Worm (Caenorhabditis elegans) whole organism, L3 larva: ENCODE measurements around the gene F21H12.3.

Source experiments
- R02D3.7 ChIP-seq: fragments of 150-350 bp; optimal IDR thresholded peaks from 2 replicates; lab custom pipeline; 2014; ENCODE audit warnings: missing biosample characterization, missing genetic modification characterization
- ZK546.5 ChIP-seq: sonication (generic microtip); optimal IDR thresholded peaks from 2 replicates; lab custom pipeline; 2017; ENCODE audit warnings: missing biosample characterization, missing genetic modification characterization
- aly-2 ChIP-seq: fragments of 150-350 bp; optimal IDR thresholded peaks from 2 replicates; lab custom pipeline; 2014; ENCODE audit warnings: missing biosample characterization, missing genetic modification characterization
- ceh-16 ChIP-seq: sonication (generic microtip); optimal IDR thresholded peaks from 2 replicates; lab custom pipeline; 2017; ENCODE audit warnings: missing biosample characterization, missing genetic modification characterization
- ceh-28 ChIP-seq: fragments of 150-350 bp; optimal IDR thresholded peaks from 2 replicates; lab custom pipeline; 2014; ENCODE audit warnings: missing biosample characterization, missing genetic modification reagents, missing genetic modification characterization
- ceh-82 ChIP-seq: fragments of 150-350 bp; optimal IDR thresholded peaks from 2 replicates; lab custom pipeline; 2014; ENCODE audit warnings: missing biosample characterization, missing genetic modification characterization
- ceh-9 ChIP-seq: sonication (generic microtip); optimal IDR thresholded peaks from 2 replicates; lab custom pipeline; 2018; ENCODE audit warnings: missing biosample characterization, missing genetic modification characterization
- egl-27 ChIP-seq: sonication (generic microtip); optimal IDR thresholded peaks from 4 replicates; lab custom pipeline; 2017; ENCODE audit warnings: missing biosample characterization, missing genetic modification reagents, missing genetic modification characterization
- egl-5 ChIP-seq: fragments of 150-350 bp; optimal IDR thresholded peaks from 2 replicates; lab custom pipeline; 2017; ENCODE audit warnings: missing biosample characterization, missing genetic modification reagents, missing genetic modification characterization, inconsistent platforms
- elt-1 ChIP-seq: fragments of 150-350 bp; optimal IDR thresholded peaks from 2 replicates; lab custom pipeline; 2014; ENCODE audit warnings: missing biosample characterization, missing genetic modification characterization
- elt-2 ChIP-seq: sonication (generic microtip); optimal IDR thresholded peaks from 2 replicates; lab custom pipeline; 2016; ENCODE audit warnings: missing genetic modification reagents, mild to moderate bottlenecking, missing genetic modification characterization, missing compliant biosample characterization
- eor-1 ChIP-seq, 2 experiments: fragments of 150-350 bp; optimal IDR thresholded peaks; 2 replicates each; lab custom pipeline; 2014 to 2018; ENCODE audit warnings: missing biosample characterization in 2 of 2, missing genetic modification characterization in 2 of 2
- fkh-10 ChIP-seq: sonication (generic microtip); optimal IDR thresholded peaks from 2 replicates; lab custom pipeline; 2017; ENCODE audit warnings: missing biosample characterization, missing genetic modification reagents, missing genetic modification characterization
- fkh-2 ChIP-seq: fragments of 150-350 bp; optimal IDR thresholded peaks from 2 replicates; lab custom pipeline; 2014; ENCODE audit warnings: missing biosample characterization, missing genetic modification reagents, missing genetic modification characterization
- fos-1 ChIP-seq: fragments of 150-350 bp; optimal IDR thresholded peaks from 2 replicates; lab custom pipeline; 2014; ENCODE audit warnings: missing biosample characterization, missing genetic modification characterization
- hmg-11 ChIP-seq: sonication (generic microtip); optimal IDR thresholded peaks from 2 replicates; lab custom pipeline; 2016; ENCODE audit warnings: missing genetic modification characterization, missing compliant biosample characterization
- jun-1 ChIP-seq: fragments of 150-350 bp; optimal IDR thresholded peaks from 2 replicates; lab custom pipeline; 2014; ENCODE audit warnings: missing biosample characterization, missing genetic modification reagents, missing genetic modification characterization
- lin-15B ChIP-seq: fragments of 150-350 bp; optimal IDR thresholded peaks from 2 replicates; lab custom pipeline; 2014; ENCODE audit warnings: missing biosample characterization, missing genetic modification characterization
- lsy-12 ChIP-seq: sonication (generic microtip); optimal IDR thresholded peaks from 2 replicates; lab custom pipeline; 2016; ENCODE audit warnings: mild to moderate bottlenecking, missing genetic modification characterization, missing compliant biosample characterization
- mdl-1 ChIP-seq: fragments of 150-350 bp; optimal IDR thresholded peaks from 2 replicates; lab custom pipeline; 2014; ENCODE audit warnings: missing biosample characterization, missing genetic modification characterization
- mml-1 ChIP-seq: fragments of 150-350 bp; sonication (generic microtip); optimal IDR thresholded peaks from 3 replicates; lab custom pipeline; 2014; ENCODE audit warnings: missing biosample characterization, missing genetic modification characterization
- nfya-1 ChIP-seq: sonication (generic microtip); optimal IDR thresholded peaks from 2 replicates; lab custom pipeline; 2017; ENCODE audit warnings: missing genetic modification characterization, mild to moderate bottlenecking, missing compliant biosample characterization, antibody characterized with exemption, moderate library complexity; ENCODE audit not compliant: insufficient read depth
- nhr-11 ChIP-seq: fragments of 150-350 bp; optimal IDR thresholded peaks from 2 replicates; lab custom pipeline; 2014; ENCODE audit warnings: missing biosample characterization, missing genetic modification characterization
- nhr-23 ChIP-seq: fragments of 150-350 bp; optimal IDR thresholded peaks from 2 replicates; lab custom pipeline; 2014; ENCODE audit warnings: missing biosample characterization, missing genetic modification reagents, missing genetic modification characterization
- nhr-237 ChIP-seq: fragments of 150-350 bp; optimal IDR thresholded peaks from 2 replicates; lab custom pipeline; 2014; ENCODE audit warnings: missing biosample characterization, missing genetic modification characterization
- nhr-25 ChIP-seq: sonication (generic microtip); optimal IDR thresholded peaks from 2 replicates; lab custom pipeline; 2017; ENCODE audit warnings: missing biosample characterization, missing genetic modification characterization
- nhr-28 ChIP-seq: fragments of 150-350 bp; optimal IDR thresholded peaks from 2 replicates; lab custom pipeline; 2014; ENCODE audit warnings: missing biosample characterization, missing genetic modification characterization
- nhr-43 ChIP-seq: sonication (generic microtip); optimal IDR thresholded peaks from 2 replicates; lab custom pipeline; 2016; ENCODE audit warnings: mild to moderate bottlenecking, missing genetic modification characterization, missing compliant biosample characterization; ENCODE audit not compliant: poor library complexity, severe bottlenecking
- nhr-67 ChIP-seq: fragments of 150-350 bp; optimal IDR thresholded peaks from 2 replicates; lab custom pipeline; 2014; ENCODE audit warnings: missing biosample characterization, missing genetic modification characterization
- nhr-76 ChIP-seq: fragments of 150-350 bp; sonication (generic microtip); optimal IDR thresholded peaks from 5 replicates; lab custom pipeline; 2014; ENCODE audit warnings: missing biosample characterization, missing genetic modification characterization
- nhr-77 ChIP-seq: fragments of 150-350 bp; optimal IDR thresholded peaks from 2 replicates; lab custom pipeline; 2014; ENCODE audit warnings: missing biosample characterization, missing genetic modification characterization
- pha-4 ChIP-seq: fragments of 150-350 bp; optimal IDR thresholded peaks from 2 replicates; lab custom pipeline; 2014; ENCODE audit warnings: missing biosample characterization, missing genetic modification reagents, missing genetic modification characterization
- pqm-1 ChIP-seq: fragments of 150-350 bp; optimal IDR thresholded peaks from 2 replicates; lab custom pipeline; 2017; ENCODE audit warnings: missing biosample characterization, missing genetic modification characterization, inconsistent platforms
- sea-2 ChIP-seq: fragments of 150-350 bp; sonication (generic microtip); optimal IDR thresholded peaks from 4 replicates; lab custom pipeline; 2014; ENCODE audit warnings: missing biosample characterization, missing genetic modification reagents, missing genetic modification characterization
- skn-1 ChIP-seq: fragments of 150-350 bp; optimal IDR thresholded peaks from 2 replicates; lab custom pipeline; 2014; ENCODE audit warnings: missing biosample characterization, missing genetic modification characterization
- snpc-4 ChIP-seq: fragments of 150-350 bp; optimal IDR thresholded peaks from 2 replicates; lab custom pipeline; 2014; ENCODE audit warnings: missing biosample characterization, missing genetic modification characterization
- tbx-2 ChIP-seq: sonication (generic microtip); optimal IDR thresholded peaks from 2 replicates; lab custom pipeline; 2016; ENCODE audit warnings: mild to moderate bottlenecking, missing genetic modification characterization, missing compliant biosample characterization
- unc-39 ChIP-seq: sonication (generic microtip); optimal IDR thresholded peaks from 4 replicates; lab custom pipeline; 2017; ENCODE audit warnings: missing biosample characterization, missing genetic modification characterization
- unc-62 ChIP-seq: fragments of 150-350 bp; sonication (generic microtip); optimal IDR thresholded peaks from 4 replicates; lab custom pipeline; 2014; ENCODE audit warnings: missing biosample characterization, missing genetic modification reagents, missing genetic modification characterization
- zag-1 ChIP-seq: fragments of 150-350 bp; optimal IDR thresholded peaks from 2 replicates; lab custom pipeline; 2014; ENCODE audit warnings: missing biosample characterization, missing genetic modification characterization
- ztf-11 ChIP-seq: fragments of 150-350 bp; optimal IDR thresholded peaks from 2 replicates; lab custom pipeline; 2014; ENCODE audit warnings: missing biosample characterization, missing genetic modification characterization
- ztf-4 ChIP-seq: fragments of 150-350 bp; optimal IDR thresholded peaks from 2 replicates; lab custom pipeline; 2014; ENCODE audit warnings: missing biosample characterization, missing genetic modification characterization

The F21H12.3 gene

DNA sequence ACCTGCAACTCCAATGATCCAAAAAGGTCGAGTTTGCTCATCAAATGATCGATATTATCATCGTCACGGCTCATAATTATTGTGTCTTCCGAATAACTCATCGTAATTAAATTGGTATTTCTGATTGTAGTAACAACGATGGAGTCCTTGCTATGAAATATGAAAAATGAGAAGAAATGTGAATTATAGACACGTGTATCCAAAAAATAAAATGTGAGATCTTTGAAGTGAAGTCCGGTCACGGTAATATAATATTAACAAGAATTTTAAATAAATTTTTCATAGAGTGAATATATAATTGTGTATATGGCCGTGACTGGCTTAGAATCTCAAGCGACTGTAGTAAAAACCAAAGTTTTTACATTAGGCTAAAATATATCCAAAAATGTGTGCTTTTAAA is 15.7 kb upstream of the F21H12.3 start, which contains the start of gene H12I13.1:
Gene H12I13.1 (minus strand): TSS at position 101 of the 400 bp plus-strand sequence.
- no peak for TF ChIP-seq mml-1 (tag; lab: Kevin White, UChicago)
- TF ChIP-seq ztf-4 (tag; lab: Kevin White, UChicago): no peak
- TF ChIP-seq elt-2 (tag; lab: Kevin White, UChicago): no peak
- no peak for TF ChIP-seq egl-5 (tag; lab: Kevin White, UChicago)
- TF ChIP-seq ztf-11 (tag; lab: Kevin White, UChicago): no peak
- no peak for TF ChIP-seq nhr-77 (tag; lab: Kevin White, UChicago)
- no peak for TF ChIP-seq elt-1
- TF ChIP-seq tbx-2 (tag; lab: Kevin White, UChicago): no peak

DNA sequence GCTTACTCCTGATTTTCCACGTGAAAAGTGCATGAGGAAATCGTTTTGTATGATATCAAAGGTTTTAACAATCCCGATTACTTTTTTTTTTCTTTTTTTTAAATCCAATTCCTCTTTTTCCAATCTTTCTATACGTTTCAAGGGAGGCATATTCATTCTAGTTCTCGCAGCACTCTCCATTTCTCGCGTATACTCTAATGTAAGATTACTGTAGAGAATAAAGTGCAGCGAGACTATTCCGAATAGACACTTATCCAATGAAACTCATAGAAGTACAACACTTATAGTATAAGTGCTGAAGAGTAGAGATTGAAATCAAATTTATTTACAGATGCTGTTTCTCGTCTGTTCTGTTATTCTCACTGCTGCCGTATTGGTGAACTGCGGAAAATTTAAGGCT is 5.1 kb upstream of the F21H12.3 start, which contains the start of gene H12I13.6:
Gene H12I13.6 (plus strand): TSS at position 301 of the 400 bp plus-strand sequence.
- TF ChIP-seq R02D3.7 (tag; lab: Kevin White, UChicago): no peak
- TF ChIP-seq egl-5 (tag; lab: Kevin White, UChicago): no peak
- TF ChIP-seq fkh-10 (GFP tag; lab: Kevin White, UChicago): no peak
- TF ChIP-seq skn-1: no peak
- no peak for TF ChIP-seq elt-1
- no peak for TF ChIP-seq ceh-28 (tag; lab: Kevin White, UChicago)
- no peak for TF ChIP-seq fkh-2 (tag; lab: Kevin White, UChicago)
- no peak for TF ChIP-seq unc-39 (tag; lab: Kevin White, UChicago)
- no peak for TF ChIP-seq pqm-1

DNA sequence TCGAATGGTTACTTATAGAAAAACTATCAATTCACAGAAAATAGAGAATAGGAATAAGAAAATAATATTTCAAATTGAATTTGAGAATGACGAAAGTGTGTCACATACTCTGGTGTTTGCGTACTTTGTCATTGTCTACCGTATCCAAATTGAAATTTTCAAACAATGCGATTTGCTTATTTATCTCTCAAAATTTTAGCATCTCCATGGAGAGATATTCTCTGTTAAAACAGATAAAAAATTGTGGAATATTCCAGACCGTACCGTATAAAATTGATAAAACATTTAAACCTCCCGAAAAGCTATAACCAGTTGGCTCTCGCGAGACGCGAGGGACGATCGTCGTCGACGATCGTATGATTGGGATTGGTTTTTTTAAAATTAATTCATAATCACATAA is 2.0 kb upstream of the F21H12.3 start, which contains the start of gene fbf-1:
Gene fbf-1 (minus strand): TSS at position 101 of the 400 bp plus-strand sequence.
- no peak for TF ChIP-seq fkh-10 (GFP tag; lab: Kevin White, UChicago)
- TF ChIP-seq hmg-11: no peak
- no peak for TF ChIP-seq nhr-67 (tag; lab: Kevin White, UChicago)
- TF ChIP-seq nhr-76 (tag; lab: Kevin White, UChicago): no peak
- no peak for TF ChIP-seq zag-1 (tag; lab: Kevin White, UChicago)
- no peak for TF ChIP-seq nhr-237
- TF ChIP-seq tbx-2 (tag; lab: Kevin White, UChicago): no peak
- no peak for TF ChIP-seq ZK546.5 (tag; lab: Kevin White, UChicago)
- TF ChIP-seq egl-5 (tag; lab: Kevin White, UChicago): no peak
- TF ChIP-seq skn-1: no peak
- no peak for TF ChIP-seq sea-2 (GFP tag; lab: Kevin White, UChicago)
- TF ChIP-seq unc-39 (tag; lab: Kevin White, UChicago): no peak
- TF ChIP-seq elt-1: no peak
- no peak for TF ChIP-seq elt-2 (tag; lab: Kevin White, UChicago)
- no peak for TF ChIP-seq fos-1 (tag; lab: Kevin White, UChicago)
- no peak for TF ChIP-seq nhr-25 (tag; lab: Kevin White, UChicago)

DNA sequence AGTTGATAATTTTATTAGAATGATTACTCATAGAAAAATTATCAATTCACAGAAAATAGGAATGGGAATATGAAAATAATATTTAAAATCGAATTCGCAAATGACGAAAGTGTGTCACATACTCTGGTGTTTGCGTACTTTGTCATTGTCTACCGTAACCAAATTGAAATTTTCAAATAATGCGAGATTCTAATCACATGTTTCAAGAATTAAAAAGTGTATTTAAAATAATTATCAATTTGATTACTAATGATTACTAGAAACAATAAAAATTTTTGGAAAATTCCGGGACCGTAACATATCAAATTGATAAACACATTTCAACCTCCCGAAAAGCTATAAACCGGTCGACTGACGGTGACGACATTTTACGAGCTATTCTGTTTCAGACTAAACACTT is 8.7 kb downstream of the F21H12.3 start, which contains the start of the genes fbf-2 and nspg-3:
Gene fbf-2 (minus strand): TSS at position 101 of the 400 bp plus-strand sequence.
Gene nspg-3 (plus strand): TSS at position 388 of the 400 bp plus-strand sequence.
- TF ChIP-seq snpc-4 (no peak), elt-2 (tag; lab: Kevin White, UChicago) (peak; percentile 35)
- TF ChIP-seq, all 47 proteins: peak for 1

DNA sequence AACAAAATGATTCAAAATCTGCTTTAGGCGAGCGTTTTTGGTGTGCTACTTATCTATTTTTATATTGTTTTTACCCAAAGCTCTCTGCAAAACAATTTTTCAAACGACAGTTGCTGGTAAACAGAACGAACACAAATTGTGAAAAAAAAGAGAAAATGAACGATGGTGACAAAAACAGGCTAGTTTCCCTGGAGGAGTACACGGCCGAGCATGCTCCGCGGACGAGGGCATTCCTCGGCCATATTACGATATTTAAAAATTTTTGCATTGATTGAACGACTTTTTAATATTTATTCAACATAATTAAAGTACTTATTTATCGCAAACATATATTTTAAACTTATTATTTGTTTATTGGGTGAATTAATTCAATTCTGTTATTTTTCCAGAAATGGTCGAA is 14.7 kb downstream of the F21H12.3 start, which contains the start of the genes tpp-2 and rbbp-5:
Gene tpp-2 (minus strand): TSS at position 157 of the 400 bp plus-strand sequence.
Gene rbbp-5 (plus strand): TSS at position 390 of the 400 bp plus-strand sequence.
- peak; percentile 20 for TF ChIP-seq pqm-1
- no peak for TF ChIP-seq mml-1 (tag; lab: Kevin White, UChicago)
- TF ChIP-seq lsy-12 (tag; lab: Kevin White, UChicago): peak; percentile 5
- no peak for TF ChIP-seq fkh-2 (tag; lab: Kevin White, UChicago)
- no peak for TF ChIP-seq aly-2 (tag; lab: Kevin White, UChicago)
- no peak for TF ChIP-seq ceh-28 (tag; lab: Kevin White, UChicago)
- no peak for TF ChIP-seq nhr-23
- TF ChIP-seq zag-1 (tag; lab: Kevin White, UChicago): no peak
- no peak for TF ChIP-seq ceh-16 (tag; lab: Kevin White, UChicago)
- no peak for TF ChIP-seq eor-1 (tag; optimal IDR thresholded peaks at IDR 0.05; lab: Kevin White, UChicago)
- no peak for TF ChIP-seq pha-4
- no peak for TF ChIP-seq fkh-10 (GFP tag; lab: Kevin White, UChicago)
- TF ChIP-seq nfya-1: no peak
- peak; percentile 25 for TF ChIP-seq egl-5 (tag; lab: Kevin White, UChicago)
- peak; percentile 69 for TF ChIP-seq lin-15B (tag; lab: Kevin White, UChicago)
- no peak for TF ChIP-seq nhr-28 (tag; lab: Kevin White, UChicago)
- TF ChIP-seq hmg-11: no peak
- no peak for TF ChIP-seq unc-62 (GFP tag; lab: Kevin White, UChicago)
- TF ChIP-seq nhr-77 (tag; lab: Kevin White, UChicago): no peak
- no peak for TF ChIP-seq nhr-11 (tag; lab: Kevin White, UChicago)
- peak; percentile 61 for TF ChIP-seq snpc-4
- no peak for TF ChIP-seq ceh-9 (tag; lab: Kevin White, UChicago)
- no peak for TF ChIP-seq fos-1 (tag; lab: Kevin White, UChicago)
- TF ChIP-seq ceh-82 (tag; lab: Kevin White, UChicago): no peak
- TF ChIP-seq jun-1: no peak
- no peak for TF ChIP-seq ztf-4 (tag; lab: Kevin White, UChicago)
- TF ChIP-seq egl-27 (tag; lab: Kevin White, UChicago): no peak
- TF ChIP-seq nhr-43 (tag; lab: Kevin White, UChicago): peak; percentile 65
- no peak for TF ChIP-seq unc-39 (tag; lab: Kevin White, UChicago)
- TF ChIP-seq mdl-1: no peak
- TF ChIP-seq tbx-2 (tag; lab: Kevin White, UChicago): no peak
